Worm (Caenorhabditis elegans): ENCODE measurements around the gene clec-60.

DNA sequence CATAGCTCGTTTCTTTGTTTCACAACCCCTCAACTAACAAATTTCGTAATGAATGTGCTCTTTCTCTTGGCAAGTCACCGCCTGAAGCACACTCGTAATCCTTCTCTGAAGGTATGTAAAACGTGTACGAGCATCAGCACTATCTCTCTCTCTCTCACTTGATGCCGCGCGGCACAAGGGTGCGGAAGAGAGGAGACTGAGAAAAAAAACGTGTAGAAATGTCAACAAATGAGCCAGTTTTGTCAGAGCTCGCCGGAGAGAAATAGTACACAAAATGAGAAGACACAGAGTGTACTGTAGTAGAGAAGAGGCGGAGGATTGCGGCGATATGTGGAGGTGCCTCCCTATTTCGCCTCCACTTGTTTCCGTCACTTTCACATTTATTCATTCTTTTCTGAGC, 28.6 kb upstream of the clec-60 start, which contains the start of gene F59B10.3:
- TF ChIP-seq T22C8.4 (GFP tag; IDR thresholded peaks at IDR 0.05) (no peak), cog-1 (tag; optimal IDR thresholded peaks at IDR 0.05) (no peak), ztf-23 (GFP tag; IDR thresholded peaks at IDR 0.05) (no peak), ref-1 (GFP tag; conservative IDR thresholded peaks at IDR 0.05) (no peak), klf-2 (GFP tag; conservative IDR thresholded peaks at IDR 0.05) (no peak), ztf-29 (GFP tag; IDR thresholded peaks at IDR 0.05) (no peak), tab-1 (GFP tag; IDR thresholded peaks at IDR 0.05) (no peak), med-1 (GFP tag; optimal IDR thresholded peaks at IDR 0.05; ENCODE audit: insufficient read depth) (no peak), flt-1 (GFP tag; IDR thresholded peaks at IDR 0.05) (no peak)

Measured in whole organism, midembryonic.